Worm (Caenorhabditis elegans): Measurements from ENCODE around the gene srt-40.

- no peak for TF ChIP-seq fos-1 (tag; optimal IDR thresholded peaks at IDR 0.05)
- TF ChIP-seq lsy-2 (tag; optimal IDR thresholded peaks at IDR 0.05) = no peak
- TF ChIP-seq duxl-1 (tag; optimal IDR thresholded peaks at IDR 0.05; ENCODE audit: poor library complexity) = no peak
- no peak for TF ChIP-seq nhr-25 (tag; optimal IDR thresholded peaks at IDR 0.05; ENCODE audit: borderline replicate concordance, insufficient read depth)
- TF ChIP-seq daf-19 (GFP tag; conservative IDR thresholded peaks at IDR 0.05) = no peak
- no peak for TF ChIP-seq php-3 (GFP tag; IDR thresholded peaks at IDR 0.05)
- TF ChIP-seq pha-4 (GFP tag; IDR thresholded peaks at IDR 0.05) = no peak
- TF ChIP-seq pha-4 (tag; optimal IDR thresholded peaks at IDR 0.05) = no peak
- no peak for TF ChIP-seq hlh-11 (tag; optimal IDR thresholded peaks at IDR 0.05)
- no peak for TF ChIP-seq daf-16 (GFP tag; optimal IDR thresholded peaks at IDR 0.05)
- no peak for TF ChIP-seq daf-16 (tag; optimal IDR thresholded peaks at IDR 0.05)
- TF ChIP-seq ama-1 (optimal IDR thresholded peaks at IDR 0.05) = no peak
- no peak for TF ChIP-seq skn-1 (tag; optimal IDR thresholded peaks at IDR 0.05)
- no peak for TF ChIP-seq nhr-237 (tag; optimal IDR thresholded peaks at IDR 0.05)
Measured at ce11 chrV:2200402-2200801, 5.7 kb downstream of the srt-40 start.
